Worm (Caenorhabditis elegans) whole organism, L4 larva: ENCODE results near the gene C44B7.11.

ENCODE experiments used
- F10B5.3 ChIP-seq: sonication (generic microtip); optimal IDR thresholded peaks from 2 replicates; lab custom pipeline; 2016; ENCODE audit warnings: mild to moderate bottlenecking, missing genetic modification characterization, missing compliant biosample characterization
- F37D6.2 ChIP-seq: sonication (generic microtip); optimal IDR thresholded peaks from 2 replicates; lab custom pipeline; 2016; ENCODE audit warnings: mild to moderate bottlenecking, missing genetic modification characterization, missing compliant biosample characterization
- T20F7.1 ChIP-seq: fragments of 200-800 bp; sonication (Bioruptor generic); optimal IDR thresholded peaks from 2 replicates; lab custom pipeline; 2018; ENCODE audit warnings: mild to moderate bottlenecking, missing genetic modification characterization, missing compliant biosample characterization
- Y48G9A.11 ChIP-seq: fragments of 200-800 bp; sonication (Bioruptor generic); IDR thresholded peaks from 2 replicates; pipeline ENCODE4 v1.3.6; 2022; ENCODE audit warnings: missing genetic modification reagents, missing genetic modification characterization, missing compliant biosample characterization
- ZK337.2 ChIP-seq: fragments of 200-800 bp; sonication (Bioruptor generic); IDR thresholded peaks from 2 replicates; pipeline ENCODE4 v1.3.6; 2022; ENCODE audit warnings: missing genetic modification reagents, missing genetic modification characterization, missing compliant biosample characterization
- aha-1 ChIP-seq: fragments of 150-350 bp; peaks from one replicate; lab custom pipeline; 2014; ENCODE audit warnings: missing biosample characterization, missing genetic modification characterization
- aly-2 ChIP-seq: sonication (generic microtip); optimal IDR thresholded peaks from 2 replicates; lab custom pipeline; 2018; ENCODE audit warnings: missing biosample characterization, missing genetic modification characterization
- ceh-44 ChIP-seq: fragments of 200-800 bp; sonication (Bioruptor generic); IDR thresholded peaks from 2 replicates; pipeline ENCODE4 v1.3.6; 2022; ENCODE audit warnings: missing genetic modification reagents, missing genetic modification characterization, missing compliant biosample characterization
- ces-1 ChIP-seq: fragments of 150-350 bp; sonication (generic microtip); optimal IDR thresholded peaks from 4 replicates; lab custom pipeline; 2014; ENCODE audit warnings: missing biosample characterization, missing genetic modification reagents, missing genetic modification characterization
- ctbp-1 ChIP-seq: fragments of 200-800 bp; sonication (Bioruptor generic); IDR thresholded peaks from 2 replicates; pipeline ENCODE4 v1.3.6; 2022; ENCODE audit warnings: missing genetic modification reagents, missing genetic modification characterization, missing compliant biosample characterization
- daf-16 ChIP-seq, 3 experiments: sonication (generic microtip); optimal IDR thresholded peaks; 2 replicates each; lab custom pipeline; 2016 to 2017; ENCODE audit warnings: missing genetic modification characterization in 3 of 3, missing genetic modification reagents in 3 of 3, mild to moderate bottlenecking in 2 of 3, missing compliant biosample characterization in 2 of 3, missing biosample characterization in 1 of 3, moderate library complexity in 1 of 3
- dmd-6 ChIP-seq: fragments of 200-800 bp; sonication (Bioruptor generic); IDR thresholded peaks from 2 replicates; pipeline ENCODE4 v1.3.6; 2022; ENCODE audit warnings: missing genetic modification reagents, missing genetic modification characterization, missing compliant biosample characterization
- dpl-1 ChIP-seq: fragments of 150-350 bp; optimal IDR thresholded peaks from 2 replicates; lab custom pipeline; 2014; ENCODE audit warnings: missing biosample characterization, missing genetic modification reagents, missing genetic modification characterization
- dve-1 ChIP-seq: sonication (generic microtip); optimal IDR thresholded peaks from 2 replicates; lab custom pipeline; 2017; ENCODE audit warnings: antibody characterized with exemption, mild to moderate bottlenecking, missing genetic modification characterization, missing compliant biosample characterization; ENCODE audit not compliant: insufficient read depth
- egl-43 ChIP-seq: fragments of 200-800 bp; sonication (Bioruptor generic); IDR thresholded peaks from 2 replicates; pipeline ENCODE4 v1.3.6; 2022; ENCODE audit warnings: missing genetic modification reagents, missing genetic modification characterization, missing compliant biosample characterization
- fkh-10 ChIP-seq: fragments of 150-350 bp; optimal IDR thresholded peaks from 2 replicates; lab custom pipeline; 2014; ENCODE audit warnings: missing biosample characterization, missing genetic modification reagents, missing genetic modification characterization
- hif-1 ChIP-seq, 2 experiments: sonication (generic microtip); optimal IDR thresholded peaks; 2 replicates each; lab custom pipeline; 2016 to 2017; ENCODE audit warnings: missing compliant biosample characterization in 2 of 2, missing genetic modification characterization in 2 of 2, missing genetic modification reagents in 2 of 2, missing genotype in 2 of 2, mild to moderate bottlenecking in 1 of 2
- hlh-11 ChIP-seq: fragments of 200-800 bp; sonication (Bioruptor generic); optimal IDR thresholded peaks from 2 replicates; lab custom pipeline; 2018; ENCODE audit warnings: mild to moderate bottlenecking, missing genetic modification characterization, missing compliant biosample characterization
- hmg-1.1 ChIP-seq: fragments of 200-800 bp; sonication (Bioruptor generic); IDR thresholded peaks from 2 replicates; pipeline ENCODE4 v1.3.6; 2022; ENCODE audit warnings: missing genetic modification reagents, missing genetic modification characterization, missing compliant biosample characterization
- lim-7 ChIP-seq: fragments of 200-800 bp; sonication (Bioruptor generic); IDR thresholded peaks from 2 replicates; pipeline ENCODE4 v1.3.6; 2022; ENCODE audit warnings: missing genetic modification characterization, missing compliant biosample characterization
- lin-38 ChIP-seq: fragments of 200-800 bp; sonication (Bioruptor generic); IDR thresholded peaks from 2 replicates; pipeline ENCODE4 v1.3.6; 2022; ENCODE audit warnings: missing genetic modification reagents, missing genetic modification characterization, missing compliant biosample characterization
- lsy-2 ChIP-seq, 2 experiments: fragments of 150-350 bp in 1 of 2; sonication (generic microtip) in 1 of 2; optimal IDR thresholded peaks; 2 replicates each; lab custom pipeline; 2014 to 2017; ENCODE audit warnings: missing biosample characterization in 2 of 2, missing genetic modification characterization in 2 of 2
- mdl-1 ChIP-seq, 2 experiments: fragments of 150-350 bp in 1 of 2; sonication (generic microtip) in 1 of 2; optimal IDR thresholded peaks; 2 replicates each; lab custom pipeline; 2014 to 2017; ENCODE audit warnings: missing biosample characterization in 2 of 2, missing genetic modification characterization in 2 of 2
- mep-1 ChIP-seq: fragments of 150-350 bp; sonication (generic microtip); optimal IDR thresholded peaks from 3 replicates; lab custom pipeline; 2014; ENCODE audit warnings: missing biosample characterization, missing genetic modification characterization
- mes-2 ChIP-seq: sonication (generic microtip); optimal IDR thresholded peaks from 2 replicates; lab custom pipeline; 2016; ENCODE audit warnings: missing genotype, mild to moderate bottlenecking, missing genetic modification characterization, missing compliant biosample characterization; ENCODE audit not compliant: poor library complexity, severe bottlenecking
- nhr-111 ChIP-seq: fragments of 200-800 bp; sonication (Bioruptor generic); optimal IDR thresholded peaks from 2 replicates; lab custom pipeline; 2018; ENCODE audit warnings: mild to moderate bottlenecking, missing genetic modification characterization, missing compliant biosample characterization
- nhr-28 ChIP-seq: fragments of 150-350 bp; optimal IDR thresholded peaks from 2 replicates; lab custom pipeline; 2014; ENCODE audit warnings: missing biosample characterization, missing genetic modification characterization
- nhr-42 ChIP-seq: fragments of 200-800 bp; sonication (Bioruptor generic); IDR thresholded peaks from 2 replicates; pipeline ENCODE4 v1.3.6; 2022; ENCODE audit warnings: missing genetic modification characterization, missing compliant biosample characterization
- nhr-77 ChIP-seq: fragments of 150-350 bp; optimal IDR thresholded peaks from 2 replicates; lab custom pipeline; 2014; ENCODE audit warnings: missing biosample characterization, missing genetic modification characterization
- pqm-1 ChIP-seq: sonication (generic microtip); optimal IDR thresholded peaks from 2 replicates; lab custom pipeline; 2017; ENCODE audit warnings: missing biosample characterization, missing genetic modification characterization
- rbr-2 ChIP-seq: sonication (generic microtip); optimal IDR thresholded peaks from 2 replicates; lab custom pipeline; 2016; ENCODE audit warnings: missing genotype, missing genetic modification characterization, missing compliant biosample characterization
- set-16 ChIP-seq: fragments of 200-800 bp; sonication (Bioruptor generic); IDR thresholded peaks from 2 replicates; pipeline ENCODE4 v1.3.6; 2022; ENCODE audit warnings: missing genetic modification reagents, missing genetic modification characterization, missing compliant biosample characterization
- snpc-4 ChIP-seq: fragments of 150-350 bp; optimal IDR thresholded peaks from 2 replicates; lab custom pipeline; 2014; ENCODE audit warnings: missing biosample characterization, missing genetic modification characterization
- spr-1 ChIP-seq: sonication (generic microtip); optimal IDR thresholded peaks from 2 replicates; lab custom pipeline; 2016; ENCODE audit warnings: mild to moderate bottlenecking, missing genetic modification characterization, missing compliant biosample characterization
- spr-3 ChIP-seq: fragments of 200-800 bp; sonication (Bioruptor generic); optimal IDR thresholded peaks from 2 replicates; lab custom pipeline; 2018; ENCODE audit warnings: mild to moderate bottlenecking, missing genetic modification characterization, missing compliant biosample characterization
- unc-130 ChIP-seq: sonication (generic microtip); optimal IDR thresholded peaks from 2 replicates; lab custom pipeline; 2016; ENCODE audit warnings: missing genetic modification reagents, missing genetic modification characterization, missing compliant biosample characterization
- unc-39 ChIP-seq: sonication (generic microtip); optimal IDR thresholded peaks from 2 replicates; lab custom pipeline; 2017; ENCODE audit warnings: missing biosample characterization, missing genetic modification characterization
- unc-62 ChIP-seq, 3 experiments: fragments of 150-350 bp in 1 of 3; sonication (generic microtip); optimal IDR thresholded peaks in 2 of 3; peaks in 1 of 3; 1 replicate in 1 of 3; 2 replicates in 2 of 3; lab custom pipeline; 2014 to 2017; ENCODE audit warnings: missing biosample characterization in 3 of 3, missing genetic modification characterization in 3 of 3, missing genetic modification reagents in 3 of 3, missing genotype in 1 of 3
- vab-7 ChIP-seq: fragments of 200-800 bp; sonication (Bioruptor generic); IDR thresholded peaks from 2 replicates; pipeline ENCODE4 v1.3.6; 2022; ENCODE audit warnings: missing genetic modification reagents, missing genetic modification characterization, missing compliant biosample characterization
- ztf-7 ChIP-seq: fragments of 150-350 bp; optimal IDR thresholded peaks from 2 replicates; lab custom pipeline; 2014; ENCODE audit warnings: missing biosample characterization, missing genetic modification characterization

The C44B7.11 gene

DNA sequence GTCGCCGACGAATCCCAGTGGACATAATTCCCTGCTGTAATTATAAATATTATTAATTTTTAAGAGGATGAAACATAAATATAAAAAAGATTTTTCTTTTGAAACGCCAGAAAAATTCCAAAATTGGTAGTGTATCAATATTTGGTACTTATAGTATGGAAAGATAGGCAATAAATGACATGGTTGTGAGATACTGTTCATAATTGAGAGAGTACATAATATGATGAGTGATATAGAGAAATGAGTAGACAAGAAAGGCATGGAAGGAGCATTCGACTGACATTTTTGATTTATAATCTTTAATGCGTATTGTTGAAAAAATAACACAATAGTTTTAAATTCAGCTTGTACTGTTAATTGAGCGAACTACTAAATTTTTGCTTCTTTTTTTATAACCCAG is at the start of gene C44B7.11:
Gene C44B7.11, minus strand, starts transcription at position 34 of the 400 bp plus-strand sequence.
- TF ChIP-seq snpc-4 (no peak), F37D6.2 (tag; lab: Kevin White, UChicago) (no peak), T20F7.1 (GFP tag; lab: Kevin White, UChicago) (no peak), nhr-28 (peak; percentile 46), mdl-1 (tag; optimal IDR thresholded peaks at IDR 0.05; lab: Kevin White, UChicago) (no peak), pqm-1 (tag; lab: Kevin White, UChicago) (peak; percentile 64), aly-2 (tag; lab: Kevin White, UChicago) (no peak), unc-39 (tag; lab: Kevin White, UChicago) (no peak), ztf-7 (tag; lab: Kevin White, UChicago) (peak; percentile 19), ces-1 (GFP tag; lab: Kevin White, UChicago) (no peak), nhr-42 (GFP tag; lab: Robert Waterston, UW) (no peak), lim-7 (no peak), spr-3 (GFP tag; lab: Kevin White, UChicago) (no peak), lin-38 (GFP tag; lab: Robert Waterston, UW) (no peak), dve-1 (tag; lab: Kevin White, UChicago) (peak; percentile 10), ZK337.2 (no peak), nhr-111 (GFP tag; lab: Kevin White, UChicago) (no peak), nhr-77 (tag; lab: Kevin White, UChicago) (no peak), unc-62 (GFP tag; optimal IDR thresholded peaks at IDR 0.05 in 1 of 2; lab: Kevin White, UChicago) (no peak), unc-62 (tag; optimal IDR thresholded peaks at IDR 0.05; lab: Kevin White, UChicago) (no peak), daf-16 (GFP tag; optimal IDR thresholded peaks at IDR 0.05; lab: Kevin White, UChicago) (no peak), daf-16 (tag; optimal IDR thresholded peaks at IDR 0.05; lab: Kevin White, UChicago) (peak; percentile 32)

DNA sequence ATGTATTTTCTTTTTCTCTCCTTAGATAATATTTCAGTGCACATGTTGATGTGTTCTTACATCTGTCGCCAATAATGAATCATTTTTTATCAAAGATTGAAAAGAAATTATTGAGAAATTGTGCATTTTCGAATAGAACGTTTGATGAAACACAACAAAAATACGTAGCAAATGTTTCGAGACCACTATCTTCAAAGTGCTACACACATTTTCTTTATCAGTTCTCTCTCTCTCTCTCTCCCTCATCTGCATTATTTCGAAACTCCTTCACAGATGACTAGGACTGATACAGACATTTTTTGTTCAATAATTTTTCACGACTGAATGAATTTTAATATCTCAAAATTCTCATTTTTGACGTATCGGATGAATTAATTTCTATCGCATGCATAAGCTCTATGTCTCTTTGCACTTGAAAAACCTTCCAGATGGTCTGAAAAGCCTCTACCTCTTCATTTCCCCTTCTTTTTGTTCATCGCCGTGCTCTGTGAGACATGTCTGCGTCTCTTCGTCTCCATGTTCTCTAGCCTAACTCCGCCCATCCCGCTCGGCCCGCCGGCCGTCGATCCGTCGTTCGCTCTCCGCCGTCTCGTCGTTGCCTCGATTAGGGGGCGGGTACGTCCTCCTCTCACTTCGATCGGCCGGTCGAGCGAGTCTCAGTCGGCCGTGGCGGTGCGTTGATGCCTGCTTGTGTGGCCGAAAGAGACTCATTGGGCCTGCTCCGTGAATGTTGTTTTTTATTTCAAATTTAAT is 46.1 kb upstream of the C44B7.11 start:
- TF ChIP-seq nhr-28: peak; percentile 59
- peak; percentile 18; the same call in 1 of the 2 replicates for TF ChIP-seq ctbp-1 (GFP tag; lab: Robert Waterston, UW)
- no peak for TF ChIP-seq daf-16 (GFP tag; optimal IDR thresholded peaks at IDR 0.05; lab: Kevin White, UChicago)
- peak; percentile 73 for TF ChIP-seq daf-16 (tag; optimal IDR thresholded peaks at IDR 0.05; lab: Kevin White, UChicago)
- TF ChIP-seq vab-7 (GFP tag; lab: Robert Waterston, UW): 0 out of 2 replicates have a peak, but pooled peaks have one; percentile 37
- peak; percentile 75 for TF ChIP-seq hmg-1.1 (GFP tag; lab: Robert Waterston, UW)
- no peak for TF ChIP-seq fkh-10 (GFP tag; lab: Kevin White, UChicago)
- peak; percentile 97 for TF ChIP-seq set-16 (GFP tag; lab: Robert Waterston, UW)
- TF ChIP-seq unc-62 (GFP tag; optimal IDR thresholded peaks at IDR 0.05 in 1 of 2; lab: Kevin White, UChicago): peak in 1 of 2 experiments; percentile 33
- TF ChIP-seq unc-62 (tag; optimal IDR thresholded peaks at IDR 0.05; lab: Kevin White, UChicago): no peak
- peak; percentile 63 for TF ChIP-seq pqm-1 (tag; lab: Kevin White, UChicago)
- TF ChIP-seq ceh-44 (GFP tag; lab: Robert Waterston, UW): 0 out of 2 replicates have a peak, but pooled peaks have one; percentile 14
- no peak for TF ChIP-seq lsy-2 (tag; optimal IDR thresholded peaks at IDR 0.05; lab: Kevin White, UChicago)
- no peak for TF ChIP-seq aly-2 (tag; lab: Kevin White, UChicago)
- no peak for TF ChIP-seq unc-130 (GFP tag; lab: Kevin White, UChicago)
- TF ChIP-seq rbr-2 (tag; lab: Kevin White, UChicago): peak; percentile 61
- peak; percentile 43 for TF ChIP-seq nhr-77 (tag; lab: Kevin White, UChicago)
- TF ChIP-seq dpl-1: peak; percentile 7
- peak; percentile 16 for TF ChIP-seq spr-1 (tag; lab: Kevin White, UChicago)
- peak in 1 of 2 experiments; percentile 31 for TF ChIP-seq hif-1 (tag; optimal IDR thresholded peaks at IDR 0.05; lab: Kevin White, UChicago)
- peak; percentile 28 for TF ChIP-seq T20F7.1 (GFP tag; lab: Kevin White, UChicago)
- no peak for TF ChIP-seq nhr-111 (GFP tag; lab: Kevin White, UChicago)
- no peak for TF ChIP-seq F10B5.3
- no peak for TF ChIP-seq Y48G9A.11 (GFP tag; lab: Robert Waterston, UW)
- peak; percentile 18 for TF ChIP-seq dve-1 (tag; lab: Kevin White, UChicago)
- TF ChIP-seq aha-1 (tag; lab: Kevin White, UChicago): peak; percentile 89
- peak; percentile 51 for TF ChIP-seq F37D6.2 (tag; lab: Kevin White, UChicago)
- peak; percentile 37 for TF ChIP-seq mes-2 (tag; lab: Kevin White, UChicago)
- peak; percentile 78 for TF ChIP-seq egl-43 (GFP tag; lab: Robert Waterston, UW)
- peak; percentile 29 for TF ChIP-seq dmd-6 (GFP tag; lab: Robert Waterston, UW)
- peak; percentile 30 for TF ChIP-seq mep-1 (tag; lab: Kevin White, UChicago)
- peak; percentile 30 for TF ChIP-seq hlh-11
